Fruit fly (Drosophila melanogaster) whole organism, embryonic: ENCODE data around the gene CG32700.

ENCODE experiments used
- ATbp ChIP-seq: fragments of 200-800 bp; sonication (Bioruptor generic); optimal IDR thresholded peaks from 2 replicates; lab custom pipeline; 2017; ENCODE audit warnings: missing biosample characterization, mild to moderate bottlenecking, missing genetic modification characterization, missing genetic modification reagents
- Bgb ChIP-seq: fragments of 200-800 bp; sonication (Bioruptor generic); IDR thresholded peaks from 2 replicates; pipeline ENCODE4 v1.3.6; 2022; ENCODE audit warnings: missing biosample characterization, missing genetic modification characterization; ENCODE audit not compliant: partially characterized antibody
- CG11456 ChIP-seq: fragments of 200-800 bp; sonication (Bioruptor generic); IDR thresholded peaks from 3 replicates; pipeline ENCODE4 v1.3.6; 2022; ENCODE audit warnings: missing biosample characterization, missing genetic modification characterization
- CG11504 ChIP-seq: fragments of 200-800 bp; sonication (Bioruptor generic); optimal IDR thresholded peaks from 3 replicates; lab custom pipeline; 2019; ENCODE audit warnings: missing biosample characterization, mild to moderate bottlenecking, missing genetic modification characterization, moderate library complexity
- CG12219 ChIP-seq: fragments of 200-800 bp; sonication (Bioruptor generic); optimal IDR thresholded peaks from 3 replicates; lab custom pipeline; 2018; ENCODE audit warnings: missing biosample characterization, mild to moderate bottlenecking, missing genetic modification characterization
- CG12299 ChIP-seq: fragments of 200-800 bp; sonication (Bioruptor generic); optimal IDR thresholded peaks from 2 replicates; lab custom pipeline; 2018; ENCODE audit warnings: missing biosample characterization, mild to moderate bottlenecking, missing genetic modification characterization
- CG13296 ChIP-seq: fragments of 200-800 bp; sonication (Bioruptor generic); optimal IDR thresholded peaks from 3 replicates; lab custom pipeline; 2018; ENCODE audit warnings: missing biosample characterization, mild to moderate bottlenecking, missing genetic modification characterization
- CG14050 ChIP-seq: fragments of 200-800 bp; sonication (Bioruptor generic); IDR thresholded peaks from 3 replicates; pipeline ENCODE4 v1.3.6; 2022; ENCODE audit warnings: missing biosample characterization, missing genetic modification characterization
- CG14965 ChIP-seq: fragments of 200-800 bp; sonication (Bioruptor generic); optimal IDR thresholded peaks from 2 replicates; lab custom pipeline; 2016; ENCODE audit warnings: missing biosample characterization, missing genetic modification characterization, borderline replicate concordance
- CG1529 ChIP-seq: fragments of 200-800 bp; sonication (Bioruptor generic); optimal IDR thresholded peaks from 3 replicates; lab custom pipeline; 2018; ENCODE audit warnings: missing biosample characterization, missing genetic modification characterization
- CG17186 ChIP-seq: fragments of 200-800 bp; sonication (Bioruptor generic); optimal IDR thresholded peaks from 3 replicates; lab custom pipeline; 2017; ENCODE audit warnings: missing biosample characterization, missing genetic modification reagents, missing genetic modification characterization
- CG17359 ChIP-seq: fragments of 200-800 bp; sonication (Bioruptor generic); optimal IDR thresholded peaks from 3 replicates; lab custom pipeline; 2018; ENCODE audit warnings: missing biosample characterization, mild to moderate bottlenecking, missing genetic modification characterization, moderate library complexity
- CG1792 ChIP-seq: fragments of 200-800 bp; sonication (Bioruptor generic); optimal IDR thresholded peaks from 2 replicates; lab custom pipeline; 2016; ENCODE audit warnings: missing biosample characterization, missing genetic modification characterization
- CG1832 ChIP-seq: fragments of 200-800 bp; sonication (Bioruptor generic); optimal IDR thresholded peaks from 2 replicates; lab custom pipeline; 2017; ENCODE audit warnings: missing biosample characterization, mild to moderate bottlenecking, missing genetic modification characterization, inconsistent platforms
- CG33557 ChIP-seq: fragments of 200-800 bp; sonication (Bioruptor generic); optimal IDR thresholded peaks from 2 replicates; lab custom pipeline; 2019; ENCODE audit warnings: missing biosample characterization, mild to moderate bottlenecking, missing genetic modification characterization, moderate library complexity
- CG3726 ChIP-seq: fragments of 200-800 bp; sonication (Bioruptor generic); IDR thresholded peaks from 3 replicates; pipeline ENCODE4, ENCODE4 v1.3.6; 2022; ENCODE audit warnings: missing biosample characterization, missing genetic modification characterization
- CG6683 ChIP-seq: fragments of 200-800 bp; sonication (Bioruptor generic); optimal IDR thresholded peaks from 2 replicates; lab custom pipeline; 2017; ENCODE audit warnings: missing biosample characterization, mild to moderate bottlenecking, missing genetic modification characterization, missing genetic modification reagents
- CG7372 ChIP-seq: fragments of 200-800 bp; sonication (Bioruptor generic); IDR thresholded peaks from 2 replicates; pipeline ENCODE4 v1.3.6; 2022; ENCODE audit warnings: missing biosample characterization, missing genetic modification characterization
- CG8924 ChIP-seq: fragments of 200-800 bp; optimal IDR thresholded peaks from 3 replicates; lab custom pipeline; 2019; ENCODE audit warnings: missing biosample characterization, mild to moderate bottlenecking, missing genetic modification characterization, moderate library complexity
- Dip3 ChIP-seq: fragments of 200-800 bp; sonication (Bioruptor generic); optimal IDR thresholded peaks from 3 replicates; lab custom pipeline; 2016; ENCODE audit warnings: missing biosample characterization, missing genetic modification characterization
- Dll ChIP-seq: fragments of 200-800 bp; sonication (Bioruptor generic); IDR thresholded peaks from 4 replicates; pipeline ENCODE4 v1.3.6; 2022; ENCODE audit warnings: missing biosample characterization, missing genetic modification characterization; ENCODE audit not compliant: partially characterized antibody
- ERR ChIP-seq: fragments of 200-800 bp; sonication (Bioruptor generic); optimal IDR thresholded peaks from 2 replicates; lab custom pipeline; 2016; ENCODE audit warnings: missing biosample characterization, missing genetic modification characterization
- Fer3 ChIP-seq: fragments of 200-800 bp; sonication (Bioruptor generic); optimal IDR thresholded peaks from 2 replicates; lab custom pipeline; 2018; ENCODE audit warnings: missing biosample characterization, mild to moderate bottlenecking, missing genetic modification characterization, moderate library complexity
- Hey ChIP-seq: fragments of 200-800 bp; sonication (Bioruptor generic); optimal IDR thresholded peaks from 3 replicates; lab custom pipeline; 2018; ENCODE audit warnings: missing biosample characterization, mild to moderate bottlenecking, missing genetic modification characterization
- Hr51 ChIP-seq, 2 experiments: fragments of 200-800 bp; sonication (Bioruptor generic); optimal IDR thresholded peaks; 2 replicates in 1 of 2; 3 replicates in 1 of 2; lab custom pipeline; 2016 to 2018; ENCODE audit warnings: missing biosample characterization in 2 of 2, missing genetic modification characterization in 2 of 2, mild to moderate bottlenecking in 1 of 2, moderate library complexity in 1 of 2
- MESR4 ChIP-seq: fragments of 200-800 bp; sonication (Bioruptor generic); optimal IDR thresholded peaks from 2 replicates; lab custom pipeline; 2018; ENCODE audit warnings: missing biosample characterization, mild to moderate bottlenecking, missing genetic modification characterization, moderate library complexity
- Med ChIP-seq: fragments of 200-800 bp; sonication (Bioruptor generic); peaks from one replicate; lab custom pipeline; 2016; ENCODE audit warnings: missing biosample characterization, missing genetic modification characterization, mild to moderate bottlenecking, inconsistent platforms, moderate library complexity
- PHDP ChIP-seq: fragments of 200-800 bp; sonication (Bioruptor generic); optimal IDR thresholded peaks from 3 replicates; lab custom pipeline; 2018; ENCODE audit warnings: missing biosample characterization, mild to moderate bottlenecking, missing genetic modification characterization, moderate library complexity
- Rx ChIP-seq: fragments of 200-800 bp; sonication (Bioruptor generic); IDR thresholded peaks from 2 replicates; pipeline ENCODE4 v1.3.6; 2022; ENCODE audit warnings: missing biosample characterization, missing genetic modification characterization
- Sry-β ChIP-seq: fragments of 200-800 bp; sonication (Bioruptor generic); optimal IDR thresholded peaks from 2 replicates; lab custom pipeline; 2018; ENCODE audit warnings: missing biosample characterization, mild to moderate bottlenecking, missing genetic modification characterization, moderate library complexity
- Xrp1 ChIP-seq: fragments of 200-800 bp; sonication (Bioruptor generic); IDR thresholded peaks from 2 replicates; pipeline ENCODE4 v1.3.6; 2022; ENCODE audit warnings: missing biosample characterization, missing genetic modification characterization
- abd-A ChIP-seq: fragments of 200-800 bp; sonication (Bioruptor generic); optimal IDR thresholded peaks from 3 replicates; lab custom pipeline; 2019; ENCODE audit warnings: missing biosample characterization, mild to moderate bottlenecking, missing genetic modification characterization, moderate library complexity
- bab2 ChIP-seq: fragments of 200-800 bp; sonication (Bioruptor generic); optimal IDR thresholded peaks from 2 replicates; lab custom pipeline; 2016; ENCODE audit warnings: missing biosample characterization, missing genetic modification characterization
- bbx ChIP-seq: fragments of 200-800 bp; sonication (Bioruptor generic); IDR thresholded peaks from 2 replicates; pipeline ENCODE4 v1.3.6; 2022; ENCODE audit warnings: missing biosample characterization, missing genetic modification characterization; ENCODE audit not compliant: partially characterized antibody
- bigmax ChIP-seq: fragments of 200-800 bp; sonication (Bioruptor generic); optimal IDR thresholded peaks from 2 replicates; lab custom pipeline; 2018; ENCODE audit warnings: missing biosample characterization, mild to moderate bottlenecking, missing genetic modification characterization
- bsh ChIP-seq, 2 experiments: fragments of 200-800 bp; sonication (Bioruptor generic); optimal IDR thresholded peaks; 2 replicates each; lab custom pipeline; 2017 to 2018; ENCODE audit warnings: mild to moderate bottlenecking in 2 of 2, missing biosample characterization in 2 of 2, missing genetic modification characterization in 2 of 2, moderate library complexity in 1 of 2
- cad ChIP-seq: fragments of >200 bp; optimal IDR thresholded peaks from 2 replicates; lab custom pipeline; 2017; ENCODE audit warnings: missing biosample characterization, missing genetic modification characterization
- cas ChIP-seq: fragments of 200-800 bp; sonication (Bioruptor generic); IDR thresholded peaks from 2 replicates; pipeline ENCODE4 v1.3.6; 2022; ENCODE audit warnings: missing biosample characterization, missing genetic modification characterization
- cg ChIP-seq: fragments of 200-800 bp; sonication (Bioruptor generic); optimal IDR thresholded peaks from 3 replicates; lab custom pipeline; 2019; ENCODE audit warnings: missing biosample characterization, mild to moderate bottlenecking, missing genetic modification characterization, moderate library complexity
- chinmo ChIP-seq: fragments of 200-800 bp; sonication (Bioruptor generic); IDR thresholded peaks from 4 replicates; pipeline ENCODE4 v1.3.6; 2022; ENCODE audit warnings: missing biosample characterization, missing genetic modification characterization; ENCODE audit not compliant: partially characterized antibody
- klu ChIP-seq: fragments of 200-800 bp; sonication (Bioruptor generic); IDR thresholded peaks from 2 replicates; pipeline ENCODE4 v1.3.6; 2022; ENCODE audit warnings: missing biosample characterization, missing genetic modification characterization
- nerfin-1 ChIP-seq: fragments of 200-800 bp; sonication (Bioruptor generic); optimal IDR thresholded peaks from 3 replicates; lab custom pipeline; 2019; ENCODE audit warnings: missing biosample characterization, mild to moderate bottlenecking, missing genetic modification characterization, moderate library complexity
- scrt ChIP-seq: fragments of 200-800 bp; sonication (Bioruptor generic); optimal IDR thresholded peaks from 2 replicates; lab custom pipeline; 2018; ENCODE audit warnings: missing biosample characterization, mild to moderate bottlenecking, missing genetic modification characterization, moderate library complexity
- slou ChIP-seq: fragments of 200-800 bp; sonication (Bioruptor generic); optimal IDR thresholded peaks from 3 replicates; lab custom pipeline; 2016; ENCODE audit warnings: missing biosample characterization, missing genetic modification characterization
- tll ChIP-seq, 2 experiments: fragments of 200-800 bp in 1 of 2; fragments of >200 bp in 1 of 2; sonication (Bioruptor generic) in 1 of 2; optimal IDR thresholded peaks; 2 replicates each; lab custom pipeline; 2017 to 2019; ENCODE audit warnings: missing biosample characterization in 2 of 2, missing genetic modification characterization in 2 of 2, mild to moderate bottlenecking in 1 of 2, moderate library complexity in 1 of 2
- twi ChIP-seq: fragments of 200-800 bp; optimal IDR thresholded peaks from 2 replicates; lab custom pipeline; 2019; ENCODE audit warnings: missing biosample characterization, mild to moderate bottlenecking, missing genetic modification characterization, moderate library complexity
- usp ChIP-seq: fragments of >200 bp; optimal IDR thresholded peaks from 2 replicates; lab custom pipeline; 2017; ENCODE audit warnings: missing biosample characterization, missing genetic modification characterization
- vvl ChIP-seq: fragments of 200-800 bp; sonication (Bioruptor generic); IDR thresholded peaks from 2 replicates; pipeline ENCODE4 v1.3.6; 2022; ENCODE audit warnings: missing biosample characterization, missing genetic modification characterization
- zen ChIP-seq: fragments of 200-800 bp; sonication (Bioruptor generic); optimal IDR thresholded peaks from 3 replicates; lab custom pipeline; 2018; ENCODE audit warnings: missing biosample characterization, mild to moderate bottlenecking, missing genetic modification characterization, moderate library complexity
- zen2 ChIP-seq: fragments of 200-800 bp; sonication (Bioruptor generic); IDR thresholded peaks from 3 replicates; pipeline ENCODE4 v1.3.6; 2022; ENCODE audit warnings: missing biosample characterization, missing genetic modification characterization; ENCODE audit not compliant: partially characterized antibody

CG32700 gene

DNA sequence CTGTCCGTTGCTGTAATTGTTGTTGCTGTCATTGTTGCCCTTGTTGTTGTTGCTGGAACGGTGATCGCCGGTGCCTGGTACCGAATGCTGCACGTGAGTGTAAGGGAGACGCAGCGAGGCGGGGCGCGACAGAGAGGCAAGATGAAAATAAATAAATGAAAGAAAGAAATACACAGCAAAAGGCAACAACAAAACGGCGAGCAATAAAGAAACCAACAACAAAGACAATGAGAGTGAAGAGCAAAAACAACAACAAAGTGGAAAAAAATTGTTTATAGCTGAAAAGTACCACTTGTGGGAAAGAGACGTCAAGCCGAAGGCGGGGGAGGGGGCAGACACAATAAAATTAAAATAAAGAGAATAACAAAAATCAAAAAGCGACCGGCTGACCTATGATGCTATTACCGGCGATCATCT lies 84.1 kb downstream of the CG32700 start (continued):
- TF ChIP-seq tll (GFP tag; optimal IDR thresholded peaks at IDR 0.05; lab: Kevin White, UChicago) = peak in 1 of 2 experiments; percentile 60
- TF ChIP-seq ATbp (GFP tag; lab: Kevin White, UChicago) = peak; percentile 3
- TF ChIP-seq Bgb (GFP tag; lab: Robert Waterston, UW) = no peak
- TF ChIP-seq Hr51 (GFP tag; optimal IDR thresholded peaks at IDR 0.05; lab: Kevin White, UChicago) = no peak
- TF ChIP-seq zen2 (GFP tag; lab: Robert Waterston, UW) = no peak
- no peak for TF ChIP-seq Fer3
- TF ChIP-seq CG1792 (GFP tag; lab: Kevin White, UChicago) = no peak
- TF ChIP-seq PHDP (tag; lab: Kevin White, UChicago) = no peak
- no peak for TF ChIP-seq CG6683 (GFP tag; lab: Kevin White, UChicago)
- TF ChIP-seq cg (GFP tag; lab: Kevin White, UChicago) = peak; percentile 14
- TF ChIP-seq Dll (GFP tag; lab: Robert Waterston, UW) = no peak
- no peak for TF ChIP-seq CG3726 (GFP tag; lab: Robert Waterston, UW)
- no peak for TF ChIP-seq bbx (GFP tag; lab: Robert Waterston, UW)
- no peak for TF ChIP-seq CG14050 (GFP tag; lab: Robert Waterston, UW)
- TF ChIP-seq cad = peak; percentile 52
- no peak for TF ChIP-seq klu (GFP tag; lab: Robert Waterston, UW)
- TF ChIP-seq bsh (GFP tag; optimal IDR thresholded peaks at IDR 0.05; lab: Kevin White, UChicago) = peak in 1 of 2 experiments; percentile 11
- TF ChIP-seq CG1832 (GFP tag; lab: Kevin White, UChicago) = peak; percentile 67
- TF ChIP-seq chinmo (GFP tag; lab: Robert Waterston, UW) = 0 out of 4 replicates have a peak, but pooled peaks have one; percentile 55
- TF ChIP-seq usp (GFP tag; lab: Kevin White, UChicago) = no peak
- peak; percentile 9 for TF ChIP-seq zen (tag; lab: Kevin White, UChicago)
- TF ChIP-seq bab2 (GFP tag; lab: Kevin White, UChicago) = no peak
- TF ChIP-seq vvl = peak; percentile 32; the same call in 1 of the 2 replicates
- TF ChIP-seq CG12299 = no peak
- TF ChIP-seq CG11456 (GFP tag; lab: Robert Waterston, UW) = no peak
- TF ChIP-seq CG33557 (GFP tag; lab: Kevin White, UChicago) = peak; percentile 25
- no peak for TF ChIP-seq Xrp1 (GFP tag; lab: Robert Waterston, UW)
- TF ChIP-seq twi (tag; lab: Kevin White, UChicago) = no peak
- TF ChIP-seq Med = peak; percentile 62
- TF ChIP-seq abd-A (tag; lab: Kevin White, UChicago) = peak; percentile 46
- no peak for TF ChIP-seq CG1529 (GFP tag; lab: Kevin White, UChicago)
- TF ChIP-seq nerfin-1 (tag; lab: Kevin White, UChicago) = no peak
- TF ChIP-seq MESR4 = no peak
- TF ChIP-seq CG8924 (tag; lab: Kevin White, UChicago) = peak; percentile 53
- TF ChIP-seq, all 482 proteins: peak for 21

DNA sequence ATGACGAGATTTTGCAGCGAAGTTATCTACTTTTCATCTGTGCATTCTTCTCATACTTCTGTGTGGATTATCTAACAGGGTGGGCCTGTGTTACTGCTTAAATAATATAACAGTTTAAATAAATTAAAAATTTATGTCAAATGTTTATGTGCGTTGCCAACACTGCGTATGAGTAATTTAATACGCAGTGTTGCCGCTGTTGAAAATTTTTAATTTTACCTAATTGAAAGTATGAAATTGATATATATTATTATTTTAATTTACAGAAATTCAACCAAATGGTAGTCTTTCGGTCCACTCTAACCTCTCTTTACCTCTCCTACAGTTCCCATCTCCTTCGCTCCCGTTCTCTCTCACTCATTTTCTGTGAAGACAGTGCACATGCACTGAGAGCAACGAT lies 84.5 kb downstream of the CG32700 start:
- TF ChIP-seq Dip3 (GFP tag; lab: Kevin White, UChicago) (no peak), slou (GFP tag; lab: Kevin White, UChicago) (no peak), Rx (GFP tag; lab: Robert Waterston, UW) (no peak), bigmax (GFP tag; lab: Kevin White, UChicago) (no peak), CG7372 (GFP tag; lab: Robert Waterston, UW) (peak; percentile 60), cas (GFP tag; lab: Robert Waterston, UW) (no peak), CG13296 (GFP tag; lab: Kevin White, UChicago) (no peak), CG11504 (tag; lab: Kevin White, UChicago) (peak; percentile 50), Sry-β (GFP tag; lab: Kevin White, UChicago) (no peak), CG17186 (GFP tag; lab: Kevin White, UChicago) (no peak), CG17359 (peak; percentile 2), ERR (GFP tag; lab: Kevin White, UChicago) (no peak), cad (no peak), CG14965 (GFP tag; lab: Kevin White, UChicago) (no peak), CG12219 (no peak), scrt (GFP tag; lab: Kevin White, UChicago) (no peak), Hey (tag; lab: Kevin White, UChicago) (no peak)
